Worm (Caenorhabditis elegans) whole organism, young adult: ENCODE data around the gene R07E5.15.

ENCODE experiments used
- B0261.1 ChIP-seq: sonication (generic microtip); optimal IDR thresholded peaks from 2 replicates; lab custom pipeline; 2016; ENCODE audit warnings: mild to moderate bottlenecking, missing genetic modification characterization, moderate library complexity, missing compliant biosample characterization
- B0336.3 ChIP-seq: fragments of 200-800 bp; sonication (Bioruptor generic); IDR thresholded peaks from 2 replicates; pipeline ENCODE4 v1.3.6; 2022; ENCODE audit warnings: missing genetic modification characterization, missing compliant biosample characterization
- D2030.7 ChIP-seq: fragments of 200-800 bp; sonication (Bioruptor generic); IDR thresholded peaks from 2 replicates; pipeline ENCODE4 v1.3.6; 2022; ENCODE audit warnings: missing genetic modification reagents, missing genetic modification characterization, missing compliant biosample characterization
- F22D6.2 ChIP-seq: sonication (generic microtip); optimal IDR thresholded peaks from 2 replicates; lab custom pipeline; 2016; ENCODE audit warnings: mild to moderate bottlenecking, missing genetic modification characterization, missing compliant biosample characterization
- F33H1.4 ChIP-seq: fragments of 200-800 bp; sonication (Bioruptor generic); IDR thresholded peaks from 2 replicates; pipeline ENCODE4 v1.3.6; 2022; ENCODE audit warnings: missing genetic modification reagents, missing genetic modification characterization, missing compliant biosample characterization
- F37B4.10 ChIP-seq: fragments of 200-800 bp; sonication (Bioruptor generic); IDR thresholded peaks from 2 replicates; pipeline ENCODE4 v1.3.6; 2022; ENCODE audit warnings: missing genetic modification characterization, missing compliant biosample characterization
- F49E8.2 ChIP-seq: sonication (generic microtip); optimal IDR thresholded peaks from 3 replicates; lab custom pipeline; 2017; ENCODE audit warnings: missing genetic modification characterization, mild to moderate bottlenecking, missing compliant biosample characterization, antibody characterized with exemption, moderate library complexity; ENCODE audit not compliant: insufficient read depth
- K12H6.12 ChIP-seq: fragments of 200-800 bp; sonication (Bioruptor generic); optimal IDR thresholded peaks from 2 replicates; lab custom pipeline; 2018; ENCODE audit warnings: mild to moderate bottlenecking, missing genetic modification characterization, missing compliant biosample characterization
- T07F8.4 ChIP-seq: sonication (generic microtip); optimal IDR thresholded peaks from 2 replicates; lab custom pipeline; 2016; ENCODE audit warnings: mild to moderate bottlenecking, missing genetic modification characterization, moderate library complexity, missing compliant biosample characterization
- Y53F4B.3 ChIP-seq: fragments of 200-800 bp; sonication (Bioruptor generic); IDR thresholded peaks from 2 replicates; pipeline ENCODE4 v1.3.6; 2022; ENCODE audit warnings: missing genetic modification reagents, missing genetic modification characterization, missing compliant biosample characterization
- ama-1 ChIP-seq, 3 experiments: fragments of 150-350 bp in 1 of 3; sonication (generic microtip) in 2 of 3; optimal IDR thresholded peaks; 2 replicates each; lab custom pipeline; 2014 to 2018; ENCODE audit warnings: missing biosample characterization in 2 of 3, missing genetic modification characterization in 2 of 3, missing genetic modification reagents in 2 of 3
- aptf-3 ChIP-seq: fragments of 200-800 bp; sonication (Bioruptor generic); IDR thresholded peaks from 2 replicates; pipeline ENCODE4 v1.3.6; 2022; ENCODE audit warnings: missing genetic modification characterization, missing compliant biosample characterization
- attf-3 ChIP-seq: fragments of 200-800 bp; sonication (Bioruptor generic); conservative IDR thresholded peaks from 2 replicates; pipeline ENCODE4 v1.3.6; 2022; ENCODE audit warnings: missing genetic modification reagents, missing genetic modification characterization, missing compliant biosample characterization
- attf-5 ChIP-seq: fragments of 200-800 bp; sonication (Bioruptor generic); optimal IDR thresholded peaks from 2 replicates; lab custom pipeline; 2018; ENCODE audit warnings: mild to moderate bottlenecking, missing genetic modification characterization, missing compliant biosample characterization
- ccch-3 ChIP-seq: fragments of 200-800 bp; sonication (Bioruptor generic); optimal IDR thresholded peaks from 2 replicates; lab custom pipeline; 2018; ENCODE audit warnings: mild to moderate bottlenecking, missing genetic modification characterization, missing compliant biosample characterization
- ceh-79 ChIP-seq: sonication (generic microtip); optimal IDR thresholded peaks from 2 replicates; lab custom pipeline; 2017; ENCODE audit warnings: mild to moderate bottlenecking, missing genetic modification characterization, missing compliant biosample characterization
- ceh-91 ChIP-seq: fragments of 200-800 bp; sonication (Bioruptor generic); IDR thresholded peaks from 2 replicates; pipeline ENCODE4 v1.3.6; 2022; ENCODE audit warnings: missing genetic modification reagents, missing genetic modification characterization, missing compliant biosample characterization
- die-1 ChIP-seq: sonication (generic microtip); optimal IDR thresholded peaks from 2 replicates; lab custom pipeline; 2016; ENCODE audit warnings: missing genotype, mild to moderate bottlenecking, missing genetic modification characterization, missing compliant biosample characterization
- dox-1 ChIP-seq: fragments of 200-800 bp; sonication (Bioruptor generic); IDR thresholded peaks from 2 replicates; pipeline ENCODE4 v1.3.6; 2022; ENCODE audit warnings: missing genetic modification reagents, missing genetic modification characterization, missing compliant biosample characterization
- efl-1 ChIP-seq: fragments of 150-350 bp; optimal IDR thresholded peaks from 2 replicates; lab custom pipeline; 2014; ENCODE audit warnings: missing biosample characterization, missing genetic modification reagents, missing genetic modification characterization
- him-1 ChIP-seq: sonication (generic microtip); optimal IDR thresholded peaks from 2 replicates; lab custom pipeline; 2016; ENCODE audit warnings: missing genotype, missing genetic modification reagents, missing genetic modification characterization, missing compliant biosample characterization
- hlh-12 ChIP-seq: sonication (generic microtip); optimal IDR thresholded peaks from 2 replicates; lab custom pipeline; 2016; ENCODE audit warnings: missing genetic modification characterization, missing compliant biosample characterization
- hmg-20 ChIP-seq: fragments of 200-800 bp; sonication (Bioruptor generic); IDR thresholded peaks from 2 replicates; pipeline ENCODE4 v1.3.6; 2022; ENCODE audit warnings: missing genetic modification reagents, missing genetic modification characterization, missing compliant biosample characterization
- lag-1 ChIP-seq: fragments of 200-800 bp; sonication (Bioruptor generic); IDR thresholded peaks from 2 replicates; pipeline ENCODE4 v1.3.6; 2022; ENCODE audit warnings: missing genetic modification reagents, missing genetic modification characterization, missing compliant biosample characterization
- lin-26 ChIP-seq: fragments of 200-800 bp; sonication (Bioruptor generic); IDR thresholded peaks from 2 replicates; pipeline ENCODE4 v1.3.6; 2022; ENCODE audit warnings: missing genetic modification reagents, missing genetic modification characterization, missing compliant biosample characterization
- lin-35 ChIP-seq, 3 experiments: fragments of 150-350 bp in 2 of 3; sonication (generic microtip) in 1 of 3; optimal IDR thresholded peaks; 2 replicates each; lab custom pipeline; 2014 to 2018; ENCODE audit warnings: missing biosample characterization in 3 of 3, missing genetic modification characterization in 3 of 3, missing genetic modification reagents in 3 of 3
- lin-54 ChIP-seq: fragments of 200-800 bp; sonication (Bioruptor generic); optimal IDR thresholded peaks from 2 replicates; lab custom pipeline; 2018; ENCODE audit warnings: mild to moderate bottlenecking, missing genetic modification characterization, missing compliant biosample characterization
- madf-10 ChIP-seq: sonication (generic microtip); optimal IDR thresholded peaks from 2 replicates; lab custom pipeline; 2016; ENCODE audit warnings: mild to moderate bottlenecking, missing genetic modification characterization, missing compliant biosample characterization
- madf-3 ChIP-seq: fragments of 200-800 bp; sonication (Bioruptor generic); IDR thresholded peaks from 2 replicates; pipeline ENCODE4 v1.3.6; 2022; ENCODE audit warnings: missing genetic modification reagents, missing genetic modification characterization, missing compliant biosample characterization
- madf-6 ChIP-seq: fragments of 200-800 bp; sonication (Bioruptor generic); IDR thresholded peaks from 2 replicates; pipeline ENCODE4 v1.3.6; 2022; ENCODE audit warnings: missing genetic modification reagents, missing genetic modification characterization, missing compliant biosample characterization
- madf-8 ChIP-seq: fragments of 200-800 bp; sonication (Bioruptor generic); conservative IDR thresholded peaks from 2 replicates; pipeline ENCODE4 v1.3.6; 2022; ENCODE audit warnings: missing genetic modification reagents, missing genetic modification characterization, missing compliant biosample characterization
- mcd-1 ChIP-seq: fragments of 200-800 bp; sonication (Bioruptor generic); IDR thresholded peaks from 2 replicates; pipeline ENCODE4 v1.3.6; 2022; ENCODE audit warnings: missing genetic modification reagents, missing genetic modification characterization, missing compliant biosample characterization
- mes-4 ChIP-seq: sonication (generic microtip); optimal IDR thresholded peaks from 2 replicates; lab custom pipeline; 2016; ENCODE audit warnings: missing genotype, missing genetic modification characterization, missing compliant biosample characterization
- nfya-2 ChIP-seq: fragments of 200-800 bp; sonication (Bioruptor generic); IDR thresholded peaks from 2 replicates; pipeline ENCODE4 v1.3.6; 2022; ENCODE audit warnings: missing genetic modification reagents, missing genetic modification characterization, missing compliant biosample characterization
- nfyb-1 ChIP-seq: fragments of 200-800 bp; sonication (Bioruptor generic); IDR thresholded peaks from 2 replicates; pipeline ENCODE4 v1.3.6; 2022; ENCODE audit warnings: missing genetic modification reagents, missing genetic modification characterization, missing compliant biosample characterization
- nhr-80 ChIP-seq: sonication (generic microtip); optimal IDR thresholded peaks from 2 replicates; lab custom pipeline; 2016; ENCODE audit warnings: missing genetic modification characterization, missing compliant biosample characterization
- nhr-90 ChIP-seq: sonication (generic microtip); optimal IDR thresholded peaks from 2 replicates; lab custom pipeline; 2016; ENCODE audit warnings: missing genotype, mild to moderate bottlenecking, missing genetic modification characterization, missing compliant biosample characterization
- snpc-1.1 ChIP-seq: sonication (generic microtip); optimal IDR thresholded peaks from 2 replicates; lab custom pipeline; 2017; ENCODE audit warnings: missing genetic modification characterization, mild to moderate bottlenecking, missing compliant biosample characterization, antibody characterized with exemption, moderate library complexity, missing genotype, missing genetic modification reagents; ENCODE audit not compliant: insufficient read depth
- snpc-1.3 ChIP-seq: sonication (generic microtip); optimal IDR thresholded peaks from 2 replicates; lab custom pipeline; 2017; ENCODE audit warnings: missing genetic modification characterization, mild to moderate bottlenecking, missing compliant biosample characterization, antibody characterized with exemption, moderate library complexity, missing genotype, missing genetic modification reagents; ENCODE audit not compliant: insufficient read depth
- snpc-4 ChIP-seq, 5 experiments: fragments of 150-350 bp in 1 of 5; sonication (generic microtip) in 4 of 5; optimal IDR thresholded peaks; 2 replicates each; lab custom pipeline; 2014 to 2018; ENCODE audit warnings: missing genetic modification characterization in 5 of 5, missing biosample characterization in 3 of 5, antibody characterized with exemption in 2 of 5, mild to moderate bottlenecking in 2 of 5, missing compliant biosample characterization in 2 of 5, missing genotype in 2 of 5, moderate library complexity in 2 of 5, missing genetic modification reagents in 1 of 5
- tbp1 ChIP-seq: fragments of 200-800 bp; sonication (Bioruptor generic); optimal IDR thresholded peaks from 2 replicates; lab custom pipeline; 2018; ENCODE audit warnings: mild to moderate bottlenecking, missing genetic modification characterization, missing compliant biosample characterization
- unc-62 ChIP-seq: fragments of 150-350 bp; optimal IDR thresholded peaks from 2 replicates; lab custom pipeline; 2014; ENCODE audit warnings: missing biosample characterization, missing genetic modification reagents, missing genetic modification characterization
- zim-3 ChIP-seq: sonication (generic microtip); optimal IDR thresholded peaks from 2 replicates; lab custom pipeline; 2017; ENCODE audit warnings: mild to moderate bottlenecking, missing genetic modification characterization, moderate library complexity, missing compliant biosample characterization
- ztf-25 ChIP-seq: fragments of 200-800 bp; sonication (Bioruptor generic); IDR thresholded peaks from 2 replicates; pipeline ENCODE4 v1.3.6; 2022; ENCODE audit warnings: missing genetic modification reagents, missing genetic modification characterization, missing compliant biosample characterization
- ztf-28 ChIP-seq: fragments of 200-800 bp; sonication (Bioruptor generic); IDR thresholded peaks from 2 replicates; pipeline ENCODE4 v1.3.6; 2022; ENCODE audit warnings: missing genetic modification reagents, missing genetic modification characterization, missing compliant biosample characterization
- ztf-3 ChIP-seq: fragments of 200-800 bp; sonication (Bioruptor generic); optimal IDR thresholded peaks from 2 replicates; lab custom pipeline; 2018; ENCODE audit warnings: mild to moderate bottlenecking, missing genetic modification characterization, missing compliant biosample characterization

Gene R07E5.15

DNA sequence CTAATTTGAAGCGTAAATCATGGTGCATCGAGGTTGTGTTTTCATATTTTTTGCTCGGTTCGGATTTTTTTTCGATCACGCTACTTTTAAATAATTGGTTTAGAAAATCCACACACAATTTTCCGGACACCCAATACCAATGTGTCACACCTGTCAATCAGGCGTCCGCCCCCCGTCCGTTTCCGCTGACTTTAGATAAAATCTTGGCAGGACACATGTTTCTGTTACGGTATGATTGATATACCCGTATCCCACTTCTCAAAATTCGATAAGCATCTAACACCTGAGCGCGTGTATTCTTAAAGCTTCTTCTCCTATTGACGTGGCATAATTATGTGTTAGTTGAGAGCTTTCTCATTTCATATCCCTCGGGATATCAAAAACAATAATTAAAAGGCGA is 46.8 kb downstream of the R07E5.15 start:
- peak; percentile 92 for TF ChIP-seq unc-62 (GFP tag; lab: Kevin White, UChicago)
- TF ChIP-seq snpc-1.1 (tag; lab: Kevin White, UChicago): no peak

DNA sequence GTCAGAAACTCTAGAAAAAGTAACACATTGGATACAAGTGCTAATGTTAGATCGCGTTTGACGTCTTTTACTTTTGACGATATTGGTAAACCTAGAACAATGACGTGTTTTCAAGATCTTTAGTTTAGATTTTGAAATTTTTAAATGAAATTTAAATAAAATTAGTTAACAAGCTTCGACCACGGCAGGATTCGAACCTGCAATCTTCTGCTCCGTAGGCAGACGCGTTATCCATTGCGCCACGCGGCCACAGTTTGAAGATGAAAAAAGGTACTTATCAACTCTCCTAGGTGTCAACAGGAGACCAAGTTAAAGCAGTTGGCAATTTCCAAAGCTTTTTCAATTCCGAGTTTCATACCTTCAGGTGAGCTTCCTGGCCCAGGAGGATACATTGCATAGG is 48.1 kb downstream of the R07E5.15 start:
- peak; percentile 33 for TF ChIP-seq nhr-90 (tag; lab: Kevin White, UChicago)
- peak; percentile 71 for TF ChIP-seq B0261.1 (tag; lab: Kevin White, UChicago)
- TF ChIP-seq T07F8.4 (tag; lab: Kevin White, UChicago): peak; percentile 23
- 0 out of 2 replicates have a peak, but pooled peaks have one; percentile 47 for TF ChIP-seq ztf-25 (GFP tag; lab: Robert Waterston, UW)
- TF ChIP-seq ceh-79 (tag; lab: Kevin White, UChicago): no peak
- 0 out of 2 replicates have a peak, but pooled peaks have one; percentile 14 for TF ChIP-seq madf-8 (GFP tag; lab: Robert Waterston, UW)
- TF ChIP-seq ama-1 (optimal IDR thresholded peaks at IDR 0.05; lab: Kevin White, UChicago): no peak
- no peak for TF ChIP-seq ama-1 (GFP tag; optimal IDR thresholded peaks at IDR 0.05; lab: Kevin White, UChicago)
- TF ChIP-seq hlh-12: peak; percentile 57
- TF ChIP-seq attf-3: no peak
- TF ChIP-seq F49E8.2 (tag; lab: Kevin White, UChicago): peak; percentile 62
- peak; percentile 27; the same call in 1 of the 2 replicates for TF ChIP-seq F33H1.4
- TF ChIP-seq ztf-28 (GFP tag; lab: Robert Waterston, UW): 0 out of 2 replicates have a peak, but pooled peaks have one; percentile 36
- TF ChIP-seq ceh-91 (GFP tag; lab: Robert Waterston, UW): no peak
- peak; percentile 71; the same call in 1 of the 2 replicates for TF ChIP-seq lin-26 (GFP tag; lab: Robert Waterston, UW)
- peak; percentile 93 for TF ChIP-seq tbp1 (GFP tag; lab: Kevin White, UChicago)
- TF ChIP-seq lag-1 (GFP tag; lab: Robert Waterston, UW): no peak
- peak; percentile 16 for TF ChIP-seq K12H6.12
- TF ChIP-seq zim-3 (tag; lab: Kevin White, UChicago): no peak
- TF ChIP-seq F22D6.2: no peak
- TF ChIP-seq snpc-4 (GFP tag; optimal IDR thresholded peaks at IDR 0.05; lab: Kevin White, UChicago): no peak
- TF ChIP-seq snpc-4 (tag; optimal IDR thresholded peaks at IDR 0.05; lab: Kevin White, UChicago): peak in 1 of 4 experiments; percentile 28
- peak; percentile 39; the same call in 1 of the 2 replicates for TF ChIP-seq dox-1
- no peak for TF ChIP-seq nfya-2 (GFP tag; lab: Robert Waterston, UW)
- no peak for TF ChIP-seq aptf-3 (GFP tag; lab: Robert Waterston, UW)
- TF ChIP-seq die-1 (tag; lab: Kevin White, UChicago): peak; percentile 38
- TF ChIP-seq mcd-1 (GFP tag; lab: Robert Waterston, UW): no peak
- peak; percentile 41 for TF ChIP-seq lin-54
- no peak for TF ChIP-seq lin-35 (GFP tag; optimal IDR thresholded peaks at IDR 0.05; lab: Kevin White, UChicago)
- no peak for TF ChIP-seq madf-3 (GFP tag; lab: Robert Waterston, UW)
- peak; percentile 40 for TF ChIP-seq nhr-80 (tag; lab: Kevin White, UChicago)
- TF ChIP-seq nfyb-1 (GFP tag; lab: Robert Waterston, UW): no peak
- TF ChIP-seq Y53F4B.3: 0 out of 2 replicates have a peak, but pooled peaks have one; percentile 12
- peak; percentile 13 for TF ChIP-seq efl-1 (GFP tag; lab: Kevin White, UChicago)
- TF ChIP-seq snpc-1.3: peak; percentile 55
- no peak for TF ChIP-seq attf-5
- TF ChIP-seq madf-10 (tag; lab: Kevin White, UChicago): peak; percentile 27
- TF ChIP-seq ccch-3 (GFP tag; lab: Kevin White, UChicago): no peak
- TF ChIP-seq B0336.3: no peak
- no peak for TF ChIP-seq ztf-3
- TF ChIP-seq mes-4 (tag; lab: Kevin White, UChicago): peak; percentile 57
- TF ChIP-seq madf-6 (GFP tag; lab: Robert Waterston, UW): peak; percentile 69
- peak; percentile 72 for TF ChIP-seq him-1 (tag; lab: Kevin White, UChicago)
- TF ChIP-seq F37B4.10 (GFP tag; lab: Robert Waterston, UW): no peak
- no peak for TF ChIP-seq hmg-20 (GFP tag; lab: Robert Waterston, UW)
- peak; percentile 69; the same call in 1 of the 2 replicates for TF ChIP-seq D2030.7 (GFP tag; lab: Robert Waterston, UW)
